Worm (Caenorhabditis elegans) whole organism, L2 larva: ENCODE results near the gene Y73B6BL.289.

ENCODE experiments used
- C34F6.9 ChIP-seq: fragments of 150-350 bp; optimal IDR thresholded peaks from 2 replicates; lab custom pipeline; 2014; ENCODE audit warnings: missing biosample characterization, missing genetic modification characterization
- F13H6.1 ChIP-seq: sonication (generic microtip); optimal IDR thresholded peaks from 2 replicates; lab custom pipeline; 2016; ENCODE audit warnings: missing genetic modification characterization, missing compliant biosample characterization
- Y55F3AM.14 ChIP-seq: fragments of 200-800 bp; sonication (Bioruptor generic); optimal IDR thresholded peaks from 2 replicates; lab custom pipeline; 2018; ENCODE audit warnings: mild to moderate bottlenecking, missing genetic modification characterization, missing compliant biosample characterization
- aly-2 ChIP-seq: fragments of 150-350 bp; optimal IDR thresholded peaks from 2 replicates; lab custom pipeline; 2014; ENCODE audit warnings: missing biosample characterization, missing genetic modification characterization
- ama-1 ChIP-seq: fragments of 150-350 bp; optimal IDR thresholded peaks from 2 replicates; lab custom pipeline; 2018; ENCODE audit warnings: inconsistent platforms
- blmp-1 ChIP-seq: sonication (generic microtip); optimal IDR thresholded peaks from 2 replicates; lab custom pipeline; 2017; ENCODE audit warnings: missing genetic modification characterization, mild to moderate bottlenecking, missing compliant biosample characterization, antibody characterized with exemption, moderate library complexity; ENCODE audit not compliant: insufficient read depth
- ceh-16 ChIP-seq: fragments of 150-350 bp; optimal IDR thresholded peaks from 2 replicates; lab custom pipeline; 2014; ENCODE audit warnings: missing biosample characterization, missing genetic modification characterization
- ceh-82 ChIP-seq: fragments of 150-350 bp; optimal IDR thresholded peaks from 2 replicates; lab custom pipeline; 2014; ENCODE audit warnings: missing biosample characterization, missing genetic modification characterization
- crh-2 ChIP-seq: sonication (generic microtip); optimal IDR thresholded peaks from 2 replicates; lab custom pipeline; 2017; ENCODE audit warnings: missing biosample characterization, missing genetic modification characterization
- dmd-4 ChIP-seq: sonication (generic microtip); optimal IDR thresholded peaks from 2 replicates; lab custom pipeline; 2017; ENCODE audit warnings: missing biosample characterization, missing genetic modification characterization
- elt-1 ChIP-seq: fragments of 150-350 bp; optimal IDR thresholded peaks from 2 replicates; lab custom pipeline; 2014; ENCODE audit warnings: missing biosample characterization, missing genetic modification characterization
- elt-3 ChIP-seq: sonication (generic microtip); optimal IDR thresholded peaks from 2 replicates; lab custom pipeline; 2017; ENCODE audit warnings: missing biosample characterization, missing genetic modification characterization
- fos-1 ChIP-seq: fragments of 150-350 bp; optimal IDR thresholded peaks from 2 replicates; lab custom pipeline; 2014; ENCODE audit warnings: missing biosample characterization, missing genetic modification characterization
- lin-13 ChIP-seq: fragments of 150-350 bp; optimal IDR thresholded peaks from 2 replicates; lab custom pipeline; 2014; ENCODE audit warnings: missing biosample characterization, missing genetic modification reagents, missing genetic modification characterization
- lin-39 ChIP-seq: fragments of 150-350 bp; optimal IDR thresholded peaks from 2 replicates; lab custom pipeline; 2014; ENCODE audit warnings: missing biosample characterization, missing genetic modification reagents, missing genetic modification characterization
- lsy-2 ChIP-seq, 2 experiments: fragments of 150-350 bp in 1 of 2; sonication (generic microtip) in 1 of 2; optimal IDR thresholded peaks; 2 replicates each; lab custom pipeline; 2014 to 2017; ENCODE audit warnings: missing biosample characterization in 2 of 2, missing genetic modification characterization in 2 of 2
- mab-5 ChIP-seq: fragments of 150-350 bp; optimal IDR thresholded peaks from 2 replicates; lab custom pipeline; 2014; ENCODE audit warnings: missing biosample characterization, missing genetic modification characterization
- mbf-1 ChIP-seq: sonication (generic microtip); optimal IDR thresholded peaks from 2 replicates; lab custom pipeline; 2017; ENCODE audit warnings: missing biosample characterization, missing genetic modification characterization
- mdl-1 ChIP-seq, 2 experiments: fragments of 150-350 bp in 1 of 2; sonication (generic microtip) in 1 of 2; optimal IDR thresholded peaks; 2 replicates each; lab custom pipeline; 2017; ENCODE audit warnings: missing biosample characterization in 2 of 2, missing genetic modification characterization in 2 of 2
- nhr-10 ChIP-seq: sonication (generic microtip); optimal IDR thresholded peaks from 2 replicates; lab custom pipeline; 2017; ENCODE audit warnings: missing biosample characterization, missing genetic modification characterization
- nhr-11 ChIP-seq: fragments of 150-350 bp; optimal IDR thresholded peaks from 2 replicates; lab custom pipeline; 2014; ENCODE audit warnings: missing biosample characterization, missing genetic modification characterization
- nhr-12 ChIP-seq: fragments of 150-350 bp; optimal IDR thresholded peaks from 2 replicates; lab custom pipeline; 2014; ENCODE audit warnings: missing biosample characterization, missing genetic modification characterization
- nhr-129 ChIP-seq: fragments of 150-350 bp; optimal IDR thresholded peaks from 2 replicates; lab custom pipeline; 2014; ENCODE audit warnings: missing biosample characterization, missing genetic modification characterization
- nhr-21 ChIP-seq: fragments of 150-350 bp; optimal IDR thresholded peaks from 2 replicates; lab custom pipeline; 2014; ENCODE audit warnings: missing biosample characterization, missing genetic modification characterization
- nhr-23 ChIP-seq: fragments of 150-350 bp; optimal IDR thresholded peaks from 2 replicates; lab custom pipeline; 2014; ENCODE audit warnings: missing biosample characterization, missing genetic modification reagents, missing genetic modification characterization
- nhr-237 ChIP-seq: fragments of 150-350 bp; optimal IDR thresholded peaks from 2 replicates; lab custom pipeline; 2014; ENCODE audit warnings: missing biosample characterization, missing genetic modification characterization
- nhr-25 ChIP-seq: fragments of 150-350 bp; sonication (generic microtip); optimal IDR thresholded peaks from 3 replicates; lab custom pipeline; 2014; ENCODE audit warnings: missing biosample characterization, missing genetic modification characterization
- nhr-6 ChIP-seq: fragments of 150-350 bp; optimal IDR thresholded peaks from 2 replicates; lab custom pipeline; 2014; ENCODE audit warnings: missing biosample characterization, missing genetic modification characterization
- peb-1 ChIP-seq: fragments of 150-350 bp; optimal IDR thresholded peaks from 2 replicates; lab custom pipeline; 2014; ENCODE audit warnings: missing biosample characterization, missing genetic modification characterization
- sem-4 ChIP-seq: fragments of 150-350 bp; optimal IDR thresholded peaks from 2 replicates; lab custom pipeline; 2014; ENCODE audit warnings: missing biosample characterization, missing genetic modification reagents, missing genetic modification characterization
- skn-1 ChIP-seq: sonication (generic microtip); optimal IDR thresholded peaks from 2 replicates; lab custom pipeline; 2017; ENCODE audit warnings: missing biosample characterization, missing genetic modification characterization
- sma-3 ChIP-seq: sonication (generic microtip); optimal IDR thresholded peaks from 2 replicates; lab custom pipeline; 2016; ENCODE audit warnings: missing genetic modification reagents, missing genetic modification characterization, missing compliant biosample characterization
- sma-9 ChIP-seq, 2 experiments: fragments of 150-350 bp in 1 of 2; sonication (generic microtip) in 1 of 2; optimal IDR thresholded peaks; 2 replicates each; lab custom pipeline; 2014 to 2016; ENCODE audit warnings: missing genetic modification characterization in 2 of 2, mild to moderate bottlenecking in 1 of 2, missing biosample characterization in 1 of 2, missing compliant biosample characterization in 1 of 2, missing genetic modification reagents in 1 of 2, moderate library complexity in 1 of 2
- unc-55 ChIP-seq: fragments of 150-350 bp; sonication (generic microtip); optimal IDR thresholded peaks from 3 replicates; lab custom pipeline; 2014; ENCODE audit warnings: missing biosample characterization, missing genetic modification reagents, missing genetic modification characterization
- unc-62 ChIP-seq: fragments of 150-350 bp; optimal IDR thresholded peaks from 2 replicates; lab custom pipeline; 2014; ENCODE audit warnings: missing biosample characterization, missing genetic modification reagents, missing genetic modification characterization
- zag-1 ChIP-seq: fragments of 150-350 bp; optimal IDR thresholded peaks from 2 replicates; lab custom pipeline; 2014; ENCODE audit warnings: missing biosample characterization, missing genetic modification characterization
- ztf-1 ChIP-seq: fragments of 200-800 bp; sonication (Bioruptor generic); conservative IDR thresholded peaks from 2 replicates; pipeline ENCODE4 v1.3.6; 2022; ENCODE audit warnings: missing genetic modification characterization, missing compliant biosample characterization
- ztf-4 ChIP-seq: fragments of 150-350 bp; optimal IDR thresholded peaks from 2 replicates; lab custom pipeline; 2014; ENCODE audit warnings: missing biosample characterization, missing genetic modification characterization

The Y73B6BL.289 gene

DNA sequence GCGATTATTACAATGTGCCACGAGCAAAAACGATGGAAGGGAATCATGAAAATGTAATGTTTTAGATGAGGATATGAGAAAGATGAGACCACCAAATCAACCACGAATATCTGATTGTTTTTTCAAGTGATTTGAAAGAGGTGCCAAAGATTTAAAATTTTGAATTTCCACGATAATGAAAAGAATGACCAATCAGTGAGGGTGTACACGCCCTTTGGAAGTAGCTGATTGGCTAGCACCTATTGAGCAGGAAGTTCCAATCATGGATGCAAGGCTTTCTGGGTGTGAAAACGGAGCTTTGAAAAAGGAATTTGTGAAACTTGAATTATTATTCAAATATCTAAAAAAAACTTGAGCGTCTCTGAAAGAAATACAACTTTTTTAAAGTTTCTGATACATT is 44.3 kb downstream of the Y73B6BL.289 start:
- TF ChIP-seq sma-3 (GFP tag; lab: Kevin White, UChicago) (no peak), ceh-16 (tag; lab: Kevin White, UChicago) (no peak), lsy-2 (tag; optimal IDR thresholded peaks at IDR 0.05; lab: Kevin White, UChicago) (no peak), peb-1 (tag; lab: Kevin White, UChicago) (no peak), dmd-4 (tag; lab: Kevin White, UChicago) (no peak), nhr-237 (tag; lab: Kevin White, UChicago) (no peak), Y55F3AM.14 (no peak), nhr-21 (tag; lab: Kevin White, UChicago) (no peak), crh-2 (no peak), lin-39 (no peak)

ce11 chrIV:6393329-6393728 is 46.0 kb downstream of the Y73B6BL.289 start:
- no peak for TF ChIP-seq aly-2 (tag; lab: Kevin White, UChicago)
- TF ChIP-seq fos-1 (tag; lab: Kevin White, UChicago) = peak; percentile 41
- TF ChIP-seq elt-1 (tag; lab: Kevin White, UChicago) = no peak
- no peak for TF ChIP-seq nhr-21 (tag; lab: Kevin White, UChicago)
- no peak for TF ChIP-seq unc-62
- TF ChIP-seq nhr-129 (tag; lab: Kevin White, UChicago) = peak; percentile 79
- TF ChIP-seq lin-39 = peak; percentile 70
- TF ChIP-seq C34F6.9 = peak; percentile 89
- TF ChIP-seq ztf-4 (tag; lab: Kevin White, UChicago) = no peak
- TF ChIP-seq zag-1 (tag; lab: Kevin White, UChicago) = peak; percentile 54
- TF ChIP-seq sma-9 (GFP tag; optimal IDR thresholded peaks at IDR 0.05; lab: Kevin White, UChicago) = peak; percentile 71
- no peak for TF ChIP-seq sma-9 (tag; optimal IDR thresholded peaks at IDR 0.05; lab: Kevin White, UChicago)
- TF ChIP-seq unc-55 (GFP tag; lab: Kevin White, UChicago) = peak; percentile 87
- peak; percentile 82 for TF ChIP-seq F13H6.1
- no peak for TF ChIP-seq ceh-16 (tag; lab: Kevin White, UChicago)
- no peak for TF ChIP-seq mbf-1 (tag; lab: Kevin White, UChicago)
- peak; percentile 12 to 75 for TF ChIP-seq lsy-2 (tag; optimal IDR thresholded peaks at IDR 0.05; lab: Kevin White, UChicago)
- TF ChIP-seq crh-2 = peak; percentile 39
- peak; percentile 23 for TF ChIP-seq lin-13 (GFP tag; lab: Kevin White, UChicago)
- peak; percentile 11 for TF ChIP-seq sem-4 (tag; lab: Kevin White, UChicago)
- no peak for TF ChIP-seq sma-3 (GFP tag; lab: Kevin White, UChicago)
- TF ChIP-seq nhr-10 (tag; lab: Kevin White, UChicago) = no peak
- no peak for TF ChIP-seq dmd-4 (tag; lab: Kevin White, UChicago)
- TF ChIP-seq nhr-6 = peak; percentile 36
- TF ChIP-seq ama-1 (lab: Kevin White, UChicago) = no peak
- no peak for TF ChIP-seq blmp-1 (tag; lab: Kevin White, UChicago)

DNA sequence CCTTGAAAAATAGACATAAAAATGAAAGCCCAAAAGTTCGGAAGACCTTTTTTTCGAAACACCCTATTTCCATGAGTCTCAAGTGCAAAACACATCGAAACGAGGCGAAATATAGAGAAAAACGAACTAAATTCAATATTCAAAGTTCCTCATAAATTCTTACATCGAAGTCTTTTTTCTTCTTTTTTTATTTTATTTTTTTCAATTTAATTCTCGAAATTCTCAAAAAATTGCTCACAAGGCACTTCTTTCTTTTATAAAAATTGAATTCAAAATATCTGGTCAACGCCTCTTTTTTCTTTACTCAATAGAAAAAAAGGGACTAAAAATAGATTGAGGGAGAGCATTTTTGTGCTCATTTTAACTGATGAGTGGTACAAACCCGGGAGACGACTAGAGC is 47.9 kb downstream of the Y73B6BL.289 start:
- TF ChIP-seq nhr-11 (tag; lab: Kevin White, UChicago) (no peak), mbf-1 (tag; lab: Kevin White, UChicago) (no peak), lin-13 (GFP tag; lab: Kevin White, UChicago) (no peak), nhr-12 (tag; lab: Kevin White, UChicago) (no peak), nhr-25 (tag; lab: Kevin White, UChicago) (no peak), elt-3 (tag; lab: Kevin White, UChicago) (no peak), peb-1 (tag; lab: Kevin White, UChicago) (no peak), mdl-1 (tag; optimal IDR thresholded peaks at IDR 0.05; lab: Kevin White, UChicago) (no peak), ama-1 (lab: Kevin White, UChicago) (no peak), nhr-6 (no peak), nhr-129 (tag; lab: Kevin White, UChicago) (no peak), ztf-1 (GFP tag; lab: Robert Waterston, UW) (no peak), nhr-10 (tag; lab: Kevin White, UChicago) (no peak), nhr-237 (tag; lab: Kevin White, UChicago) (no peak), skn-1 (tag; lab: Kevin White, UChicago) (no peak), dmd-4 (tag; lab: Kevin White, UChicago) (no peak), nhr-23 (tag; lab: Kevin White, UChicago) (no peak), sma-3 (GFP tag; lab: Kevin White, UChicago) (no peak), mab-5 (tag; lab: Kevin White, UChicago) (no peak), ceh-82 (tag; lab: Kevin White, UChicago) (no peak)
- TF ChIP-seq, all 48 proteins: peak for 0
